Fruit fly (Drosophila melanogaster) whole organism, adult: ENCODE data around the gene Plod.

Experiments
- CG11617 ChIP-seq: fragments of 200-800 bp; sonication (Bioruptor generic); optimal IDR thresholded peaks from 2 replicates; lab custom pipeline; 2017; ENCODE audit warnings: mild to moderate bottlenecking, missing biosample characterization, missing genetic modification reagents, missing genetic modification characterization
- CG5204 ChIP-seq: fragments of 200-800 bp; sonication (Bioruptor generic); optimal IDR thresholded peaks from 2 replicates; lab custom pipeline; 2016; ENCODE audit warnings: missing biosample characterization, missing genetic modification characterization
- Crg-1 ChIP-seq: fragments of 200-800 bp; sonication (Bioruptor generic); optimal IDR thresholded peaks from 2 replicates; lab custom pipeline; 2016; ENCODE audit warnings: missing biosample characterization, missing genetic modification characterization
- Mnt ChIP-seq: fragments of 200-800 bp; sonication (Bioruptor generic); optimal IDR thresholded peaks from 2 replicates; lab custom pipeline; 2016; ENCODE audit warnings: missing biosample characterization, mild to moderate bottlenecking, missing genetic modification characterization
- bab1 ChIP-seq: fragments of 200-800 bp; sonication (Bioruptor generic); optimal IDR thresholded peaks from 3 replicates; lab custom pipeline; 2019; ENCODE audit warnings: missing biosample characterization, mild to moderate bottlenecking, missing genetic modification characterization, moderate library complexity
- kay ChIP-seq: fragments of 200-800 bp; sonication (Bioruptor generic); peaks from one replicate; lab custom pipeline; 2016; ENCODE audit warnings: missing biosample characterization, missing genetic modification characterization, borderline replicate concordance
- tj ChIP-seq: fragments of 200-800 bp; sonication (Bioruptor generic); optimal IDR thresholded peaks from 3 replicates; lab custom pipeline; 2017; ENCODE audit warnings: missing biosample characterization, mild to moderate bottlenecking, missing genetic modification characterization, moderate library complexity
- toe ChIP-seq: fragments of 200-800 bp; sonication (Bioruptor generic); optimal IDR thresholded peaks from 2 replicates; lab custom pipeline; 2016; ENCODE audit warnings: missing biosample characterization, missing genetic modification characterization

dm6 chr3L:11242410-11243291, 36.8 kb upstream of the Plod start:
- TF ChIP-seq toe (GFP tag; lab: Kevin White, UChicago) (peak; percentile 60), bab1 (no peak), Mnt (GFP tag; lab: Kevin White, UChicago) (peak; percentile 27), Crg-1 (GFP tag; lab: Kevin White, UChicago) (peak; percentile 33), CG11617 (GFP tag; lab: Kevin White, UChicago) (peak; percentile 4), kay (GFP tag; lab: Kevin White, UChicago) (peak; percentile 89), CG5204 (GFP tag; lab: Kevin White, UChicago) (peak; percentile 4), tj (GFP tag; lab: Kevin White, UChicago) (peak; percentile 11)
